Fruit fly (Drosophila melanogaster) whole organism, embryonic: ENCODE measurements around the gene CG15742.

Source experiments
- Ada2b ChIP-seq: fragments of 200-800 bp; sonication (Bioruptor generic); IDR thresholded peaks from 2 replicates; pipeline ENCODE4 v1.3.6; 2022; ENCODE audit warnings: missing biosample characterization, missing genetic modification characterization
- Atf6 ChIP-seq: fragments of 200-800 bp; sonication (Bioruptor generic); IDR thresholded peaks from 2 replicates; pipeline ENCODE4 v1.3.6; 2022; ENCODE audit warnings: missing biosample characterization, missing genetic modification characterization
- B-H1 ChIP-seq: fragments of 200-800 bp; sonication (Bioruptor generic); IDR thresholded peaks from 3 replicates; pipeline ENCODE4 v1.3.6; 2022; ENCODE audit warnings: missing biosample characterization, missing genetic modification characterization
- CG10462 ChIP-seq: fragments of 200-800 bp; sonication (Bioruptor generic); optimal IDR thresholded peaks from 2 replicates; lab custom pipeline; 2016; ENCODE audit warnings: missing biosample characterization, missing genetic modification characterization
- CG11093 ChIP-seq: fragments of 200-800 bp; sonication (Bioruptor generic); IDR thresholded peaks from 3 replicates; pipeline ENCODE4 v1.3.6; 2022; ENCODE audit warnings: missing biosample characterization, missing genetic modification characterization
- CG11247 ChIP-seq: fragments of 200-800 bp; sonication (Bioruptor generic); IDR thresholded peaks from 2 replicates; pipeline ENCODE4 v1.3.6; 2022; ENCODE audit warnings: missing biosample characterization, missing genetic modification characterization
- CG12299 ChIP-seq: fragments of 200-800 bp; sonication (Bioruptor generic); optimal IDR thresholded peaks from 2 replicates; lab custom pipeline; 2018; ENCODE audit warnings: missing biosample characterization, mild to moderate bottlenecking, missing genetic modification characterization
- CG13296 ChIP-seq: fragments of 200-800 bp; sonication (Bioruptor generic); optimal IDR thresholded peaks from 3 replicates; lab custom pipeline; 2018; ENCODE audit warnings: missing biosample characterization, mild to moderate bottlenecking, missing genetic modification characterization
- CG13624 ChIP-seq: fragments of 200-800 bp; sonication (Bioruptor generic); optimal IDR thresholded peaks from 2 replicates; lab custom pipeline; 2016; ENCODE audit warnings: missing biosample characterization, missing genetic modification characterization
- CG14014 ChIP-seq: fragments of 200-800 bp; sonication (Bioruptor generic); IDR thresholded peaks from 2 replicates; pipeline ENCODE4 v1.3.6; 2022; ENCODE audit warnings: missing biosample characterization, missing genetic modification characterization
- CG1529 ChIP-seq: fragments of 200-800 bp; sonication (Bioruptor generic); optimal IDR thresholded peaks from 3 replicates; lab custom pipeline; 2018; ENCODE audit warnings: missing biosample characterization, missing genetic modification characterization
- CG2678 ChIP-seq: fragments of 200-800 bp; sonication (Bioruptor generic); optimal IDR thresholded peaks from 3 replicates; lab custom pipeline; 2019; ENCODE audit warnings: missing biosample characterization, mild to moderate bottlenecking, missing genetic modification characterization, moderate library complexity
- CG32767 ChIP-seq: fragments of 200-800 bp; sonication (Bioruptor generic); IDR thresholded peaks from 2 replicates; pipeline ENCODE4 v1.3.6; 2022; ENCODE audit warnings: missing biosample characterization, missing genetic modification characterization
- CG3995 ChIP-seq: fragments of 200-800 bp; sonication (Bioruptor generic); optimal IDR thresholded peaks from 3 replicates; lab custom pipeline; 2016; ENCODE audit warnings: missing biosample characterization, missing genetic modification characterization
- CG6175 ChIP-seq: fragments of 200-800 bp; sonication (Bioruptor generic); IDR thresholded peaks from 3 replicates; pipeline ENCODE4 v1.3.6; 2022; ENCODE audit warnings: missing biosample characterization, missing genetic modification characterization
- CG6765 ChIP-seq: fragments of 200-800 bp; sonication (Bioruptor generic); optimal IDR thresholded peaks from 3 replicates; lab custom pipeline; 2017; ENCODE audit warnings: missing biosample characterization, mild to moderate bottlenecking, missing genetic modification characterization
- CG7556 ChIP-seq: fragments of 200-800 bp; sonication (Bioruptor generic); optimal IDR thresholded peaks from 2 replicates; lab custom pipeline; 2017; ENCODE audit warnings: missing biosample characterization, mild to moderate bottlenecking, missing genetic modification characterization
- CG7928 ChIP-seq: fragments of 200-800 bp; sonication (Bioruptor generic); optimal IDR thresholded peaks from 2 replicates; lab custom pipeline; 2017; ENCODE audit warnings: missing biosample characterization, mild to moderate bottlenecking, missing genetic modification characterization
- CG7987 ChIP-seq: fragments of 200-800 bp; sonication (Bioruptor generic); optimal IDR thresholded peaks from 2 replicates; lab custom pipeline; 2018; ENCODE audit warnings: missing biosample characterization, mild to moderate bottlenecking, missing genetic modification characterization, moderate library complexity
- H15 ChIP-seq: fragments of 200-800 bp; sonication (Bioruptor generic); IDR thresholded peaks from 3 replicates; pipeline ENCODE4 v1.3.6; 2022; ENCODE audit warnings: missing biosample characterization, missing genetic modification characterization
- HHEX ChIP-seq: fragments of 200-800 bp; sonication (Bioruptor generic); optimal IDR thresholded peaks from 3 replicates; lab custom pipeline; 2017; ENCODE audit warnings: missing biosample characterization, mild to moderate bottlenecking, missing genetic modification characterization, missing genetic modification reagents
- Lim3 ChIP-seq: fragments of 200-800 bp; sonication (Bioruptor generic); IDR thresholded peaks from 2 replicates; pipeline ENCODE4 v1.3.6; 2022; ENCODE audit warnings: missing biosample characterization, missing genetic modification characterization
- Mad ChIP-seq: fragments of 200-800 bp; sonication (Bioruptor generic); optimal IDR thresholded peaks from 2 replicates; lab custom pipeline; 2016; ENCODE audit warnings: missing biosample characterization, missing genetic modification characterization
- Oli ChIP-seq: fragments of 200-800 bp; sonication (Bioruptor generic); optimal IDR thresholded peaks from 2 replicates; lab custom pipeline; 2018; ENCODE audit warnings: missing biosample characterization, mild to moderate bottlenecking, missing genetic modification characterization, moderate library complexity
- Optix ChIP-seq: fragments of 200-800 bp; sonication (Bioruptor generic); IDR thresholded peaks from 3 replicates; pipeline ENCODE4 v1.3.6; 2022; ENCODE audit warnings: missing biosample characterization, missing genetic modification characterization
- Ptx1 ChIP-seq: fragments of 200-800 bp; sonication (Bioruptor generic); IDR thresholded peaks from 2 replicates; pipeline ENCODE4 v1.3.6; 2022; ENCODE audit warnings: missing biosample characterization, missing genetic modification characterization
- Ravus ChIP-seq: fragments of 200-800 bp; sonication (Bioruptor generic); IDR thresholded peaks from 2 replicates; pipeline ENCODE4 v1.3.6; 2022; ENCODE audit warnings: missing biosample characterization, missing genetic modification characterization
- Tbp ChIP-seq: fragments of >200 bp; optimal IDR thresholded peaks from 2 replicates; lab custom pipeline; 2018; ENCODE audit warnings: missing biosample characterization, missing genetic modification characterization
- Usf ChIP-seq: fragments of 200-800 bp; sonication (Bioruptor generic); optimal IDR thresholded peaks from 2 replicates; lab custom pipeline; 2017; ENCODE audit warnings: missing genotype, missing biosample characterization, missing genetic modification characterization
- YL-1 ChIP-seq: fragments of 200-800 bp; sonication (Bioruptor generic); optimal IDR thresholded peaks from 3 replicates; lab custom pipeline; 2017; ENCODE audit warnings: missing biosample characterization, mild to moderate bottlenecking, missing genetic modification characterization
- ab ChIP-seq: fragments of 200-800 bp; sonication (Bioruptor generic); optimal IDR thresholded peaks from 2 replicates; lab custom pipeline; 2016; ENCODE audit warnings: missing biosample characterization, missing genetic modification characterization
- bsh ChIP-seq, 2 experiments: fragments of 200-800 bp; sonication (Bioruptor generic); optimal IDR thresholded peaks; 2 replicates each; lab custom pipeline; 2017 to 2018; ENCODE audit warnings: mild to moderate bottlenecking in 2 of 2, missing biosample characterization in 2 of 2, missing genetic modification characterization in 2 of 2, moderate library complexity in 1 of 2
- cad ChIP-seq: fragments of >200 bp; optimal IDR thresholded peaks from 2 replicates; lab custom pipeline; 2017; ENCODE audit warnings: missing biosample characterization, missing genetic modification characterization
- caup ChIP-seq: fragments of 200-800 bp; sonication (Bioruptor generic); optimal IDR thresholded peaks from 3 replicates; lab custom pipeline; 2017; ENCODE audit warnings: missing biosample characterization, mild to moderate bottlenecking, missing genetic modification characterization, moderate library complexity; ENCODE audit not compliant: severe bottlenecking
- ewg ChIP-seq: fragments of 200-800 bp; sonication (Bioruptor generic); optimal IDR thresholded peaks from 3 replicates; lab custom pipeline; 2017; ENCODE audit warnings: mild to moderate bottlenecking, missing biosample characterization, missing genetic modification reagents, missing genetic modification characterization
- grau ChIP-seq: fragments of 200-800 bp; optimal IDR thresholded peaks from 3 replicates; lab custom pipeline; 2019; ENCODE audit warnings: missing biosample characterization, mild to moderate bottlenecking, missing genetic modification characterization, moderate library complexity
- ham ChIP-seq: fragments of 200-800 bp; sonication (Bioruptor generic); IDR thresholded peaks from 2 replicates; pipeline ENCODE4 v1.3.6; 2022; ENCODE audit warnings: missing biosample characterization, missing genetic modification characterization
- hb ChIP-seq: fragments of 200-800 bp; sonication (Bioruptor generic); IDR thresholded peaks from 3 replicates; pipeline ENCODE4 v1.3.6; 2022; ENCODE audit warnings: missing biosample characterization, missing genetic modification characterization; ENCODE audit not compliant: partially characterized antibody
- jigr1 ChIP-seq: fragments of 200-800 bp; sonication (Bioruptor generic); IDR thresholded peaks from 3 replicates; pipeline ENCODE4 v1.3.6; 2022; ENCODE audit warnings: missing biosample characterization, missing genetic modification characterization
- lab ChIP-seq: fragments of 200-800 bp; sonication (Bioruptor generic); optimal IDR thresholded peaks from 3 replicates; lab custom pipeline; 2017; ENCODE audit warnings: missing biosample characterization, missing genetic modification characterization, mild to moderate bottlenecking, moderate library complexity, missing genetic modification reagents
- nmo ChIP-seq: fragments of 200-800 bp; sonication (Bioruptor generic); optimal IDR thresholded peaks from 2 replicates; lab custom pipeline; 2018; ENCODE audit warnings: missing biosample characterization, mild to moderate bottlenecking, missing genetic modification characterization, moderate library complexity
- prd ChIP-seq, 3 experiments: fragments of >200 bp in 2 of 3; fragments of 200-800 bp in 1 of 3; sonication (Bioruptor generic) in 1 of 3; optimal IDR thresholded peaks in 2 of 3; IDR thresholded peaks in 1 of 3; 2 replicates in 2 of 3; 3 replicates in 1 of 3; pipeline versions ENCODE4 v1.3.6 to Lab custom; 2017 to 2022; ENCODE audit warnings: missing biosample characterization in 1 of 3, missing genetic modification characterization in 1 of 3
- pum ChIP-seq: fragments of 200-800 bp; sonication (Bioruptor generic); optimal IDR thresholded peaks from 2 replicates; lab custom pipeline; 2016; ENCODE audit warnings: missing biosample characterization, missing genetic modification characterization
- sc ChIP-seq, 3 experiments: fragments of >200 bp in 2 of 3; fragments of 200-800 bp in 1 of 3; sonication (Bioruptor generic) in 1 of 3; optimal IDR thresholded peaks; 2 replicates in 2 of 3; 3 replicates in 1 of 3; lab custom pipeline; 2017; ENCODE audit warnings: mild to moderate bottlenecking in 1 of 3, missing biosample characterization in 1 of 3, missing genetic modification characterization in 1 of 3, missing genetic modification reagents in 1 of 3
- sima ChIP-seq: fragments of 200-800 bp; sonication (Bioruptor generic); optimal IDR thresholded peaks from 2 replicates; lab custom pipeline; 2016; ENCODE audit warnings: missing biosample characterization, missing genetic modification characterization
- sqz ChIP-seq: fragments of 200-800 bp; sonication (Bioruptor generic); optimal IDR thresholded peaks from 3 replicates; lab custom pipeline; 2018; ENCODE audit warnings: missing biosample characterization, mild to moderate bottlenecking, missing genetic modification characterization
- stc ChIP-seq: fragments of 200-800 bp; sonication (Bioruptor generic); IDR thresholded peaks from 2 replicates; pipeline ENCODE4 v1.3.6; 2022; ENCODE audit warnings: missing biosample characterization, missing genetic modification characterization
- toy ChIP-seq: fragments of 200-800 bp; sonication (Bioruptor generic); IDR thresholded peaks from 2 replicates; pipeline ENCODE4 v1.3.6; 2022; ENCODE audit warnings: missing biosample characterization, missing genetic modification characterization
- trh ChIP-seq: fragments of 200-800 bp; sonication (Bioruptor generic); optimal IDR thresholded peaks from 2 replicates; lab custom pipeline; 2016; ENCODE audit warnings: missing biosample characterization, missing genetic modification characterization

CG15742 gene

DNA sequence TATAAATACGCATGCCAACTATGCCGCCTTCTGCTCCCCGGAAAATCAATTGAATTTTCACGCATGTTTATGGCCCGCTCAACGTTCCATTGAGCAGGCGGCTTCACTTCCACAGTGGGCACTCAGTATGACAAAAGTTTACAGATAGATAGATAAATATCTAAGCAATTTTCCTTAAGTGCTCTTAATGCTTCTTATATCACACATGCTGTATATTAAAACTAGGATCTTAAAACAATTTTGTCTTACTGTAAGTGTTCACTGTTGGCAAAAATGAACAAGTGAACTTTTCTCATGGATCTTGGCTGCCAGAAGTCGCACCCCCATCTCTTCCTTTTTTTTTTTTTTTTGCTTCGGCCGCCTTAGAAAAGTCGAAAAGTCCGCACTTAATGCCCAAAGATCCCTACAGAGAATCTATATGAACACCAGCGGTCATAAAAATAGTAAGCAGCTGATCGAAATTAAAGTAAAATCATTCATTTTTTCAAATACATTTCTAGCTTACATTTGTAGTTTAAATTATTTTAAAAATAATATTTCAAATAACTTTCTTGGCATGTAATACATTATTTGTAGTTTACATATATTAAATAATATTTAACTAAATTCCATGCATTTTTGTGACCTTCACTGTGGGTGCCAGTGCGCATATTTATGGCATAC is 5.1 kb downstream of the CG15742 start (continued):
- TF ChIP-seq bsh (GFP tag; optimal IDR thresholded peaks at IDR 0.05; lab: Kevin White, UChicago) (peak in 1 of 2 experiments; percentile 31), CG12299 (tag; lab: Kevin White, UChicago) (no peak), CG6765 (GFP tag; lab: Kevin White, UChicago) (no peak), CG7987 (GFP tag; lab: Kevin White, UChicago) (no peak), grau (tag; lab: Kevin White, UChicago) (peak; percentile 87), CG10462 (GFP tag; lab: Kevin White, UChicago) (no peak), CG11093 (GFP tag; lab: Robert Waterston, UW) (no peak), CG11247 (GFP tag; lab: Robert Waterston, UW) (peak; percentile 25; the same call in 1 of the 2 replicates), trh (GFP tag; lab: Kevin White, UChicago) (no peak), hb (GFP tag; lab: Robert Waterston, UW) (no peak), prd (optimal IDR thresholded peaks at IDR 0.05; lab: Kevin White, UChicago) (no peak), prd (GFP tag; IDR thresholded peaks at IDR 0.05; lab: Robert Waterston, UW) (peak; percentile 30), Lim3 (no peak), nmo (peak; percentile 37), Optix (GFP tag; lab: Robert Waterston, UW) (peak; percentile 44; the same call in 1 of the 3 replicates), cad (no peak), CG32767 (GFP tag; lab: Robert Waterston, UW) (no peak), pum (GFP tag; lab: Kevin White, UChicago) (peak; percentile 17), CG2678 (tag; lab: Kevin White, UChicago) (peak; percentile 56), CG13624 (GFP tag; lab: Kevin White, UChicago) (peak; percentile 32), HHEX (GFP tag; lab: Kevin White, UChicago) (peak; percentile 20), B-H1 (GFP tag; lab: Robert Waterston, UW) (no peak; the same call in 2 of the 3 replicates), CG14014 (no peak; the same call in 1 of the 2 replicates), CG1529 (no peak), jigr1 (GFP tag; lab: Robert Waterston, UW) (no peak), Oli (peak; percentile 44), ewg (GFP tag; lab: Kevin White, UChicago) (peak; percentile 28), ham (GFP tag; lab: Robert Waterston, UW) (no peak), stc (GFP tag; lab: Robert Waterston, UW) (peak; percentile 52), CG6175 (no peak), sqz (GFP tag; lab: Kevin White, UChicago) (no peak), Ptx1 (peak; percentile 77), Ada2b (GFP tag; lab: Robert Waterston, UW) (peak; percentile 43; the same call in 1 of the 2 replicates), toy (no peak), sima (GFP tag; lab: Kevin White, UChicago) (no peak), CG7556 (peak; percentile 14), caup (GFP tag; lab: Kevin White, UChicago) (no peak), CG7928 (GFP tag; lab: Kevin White, UChicago) (no peak), H15 (GFP tag; lab: Robert Waterston, UW) (peak; percentile 60; the same call in 2 of the 3 replicates), Ravus (GFP tag; lab: Robert Waterston, UW) (peak; percentile 19), ab (no peak), Mad (GFP tag; lab: Kevin White, UChicago) (no peak), CG3995 (GFP tag; lab: Kevin White, UChicago) (no peak), Usf (no peak), YL-1 (GFP tag; lab: Kevin White, UChicago) (no peak), Tbp (GFP tag; lab: Kevin White, UChicago) (no peak), CG13296 (no peak), Atf6 (GFP tag; lab: Robert Waterston, UW) (0 out of 2 replicates have a peak, but pooled peaks have one; percentile 12), lab (GFP tag; lab: Kevin White, UChicago) (peak; percentile 18), sc (optimal IDR thresholded peaks at IDR 0.05; lab: Kevin White, UChicago) (no peak), sc (GFP tag; optimal IDR thresholded peaks at IDR 0.05; lab: Kevin White, UChicago) (no peak)
